Worm (Caenorhabditis elegans) whole organism, young adult: Measurements from ENCODE around the gene F42A10.5.

Experiments used
- C17E4.6 ChIP-seq: fragments of 200-800 bp; sonication (Bioruptor generic); IDR thresholded peaks from 2 replicates; pipeline ENCODE4 v1.3.6; 2022; ENCODE audit warnings: missing genetic modification reagents, missing genetic modification characterization, missing compliant biosample characterization
- D2030.7 ChIP-seq: fragments of 200-800 bp; sonication (Bioruptor generic); IDR thresholded peaks from 2 replicates; pipeline ENCODE4 v1.3.6; 2022; ENCODE audit warnings: missing genetic modification reagents, missing genetic modification characterization, missing compliant biosample characterization
- F33H1.4 ChIP-seq: fragments of 200-800 bp; sonication (Bioruptor generic); IDR thresholded peaks from 2 replicates; pipeline ENCODE4 v1.3.6; 2022; ENCODE audit warnings: missing genetic modification reagents, missing genetic modification characterization, missing compliant biosample characterization
- F37B4.10 ChIP-seq: fragments of 200-800 bp; sonication (Bioruptor generic); IDR thresholded peaks from 2 replicates; pipeline ENCODE4 v1.3.6; 2022; ENCODE audit warnings: missing genetic modification characterization, missing compliant biosample characterization
- F39B2.1 ChIP-seq: fragments of 200-800 bp; sonication (Bioruptor generic); IDR thresholded peaks from 2 replicates; pipeline ENCODE4 v1.3.6; 2022; ENCODE audit warnings: missing genetic modification reagents, missing genetic modification characterization, missing compliant biosample characterization
- F52B5.7 ChIP-seq: sonication (generic microtip); optimal IDR thresholded peaks from 2 replicates; lab custom pipeline; 2016; ENCODE audit warnings: mild to moderate bottlenecking, missing genetic modification characterization, missing compliant biosample characterization
- F55B11.4 ChIP-seq: sonication (generic microtip); optimal IDR thresholded peaks from 2 replicates; lab custom pipeline; 2016; ENCODE audit warnings: missing compliant biosample characterization, missing genetic modification characterization, borderline replicate concordance; ENCODE audit not compliant: insufficient read depth
- F57A8.1 ChIP-seq: fragments of 200-800 bp; sonication (Bioruptor generic); optimal IDR thresholded peaks from 2 replicates; lab custom pipeline; 2018; ENCODE audit warnings: mild to moderate bottlenecking, missing genetic modification characterization, moderate library complexity, missing compliant biosample characterization
- F57C9.4 ChIP-seq: sonication (generic microtip); optimal IDR thresholded peaks from 2 replicates; lab custom pipeline; 2017; ENCODE audit warnings: mild to moderate bottlenecking, missing genetic modification characterization, missing compliant biosample characterization
- K11D2.4 ChIP-seq: fragments of 200-800 bp; sonication (Bioruptor generic); IDR thresholded peaks from 2 replicates; pipeline ENCODE4 v1.3.6; 2022; ENCODE audit warnings: missing genetic modification reagents, missing genetic modification characterization, missing compliant biosample characterization
- K12H6.12 ChIP-seq: fragments of 200-800 bp; sonication (Bioruptor generic); optimal IDR thresholded peaks from 2 replicates; lab custom pipeline; 2018; ENCODE audit warnings: mild to moderate bottlenecking, missing genetic modification characterization, missing compliant biosample characterization
- Y79H2A.3 ChIP-seq: fragments of 200-800 bp; sonication (Bioruptor generic); conservative IDR thresholded peaks from 2 replicates; pipeline ENCODE4 v1.3.6; 2022; ENCODE audit warnings: missing genetic modification reagents, missing genetic modification characterization, missing compliant biosample characterization
- akir-1 ChIP-seq: fragments of 200-800 bp; sonication (Bioruptor generic); optimal IDR thresholded peaks from 2 replicates; lab custom pipeline; 2018; ENCODE audit warnings: mild to moderate bottlenecking, missing genetic modification characterization, moderate library complexity, missing compliant biosample characterization
- ama-1 ChIP-seq, 3 experiments: fragments of 150-350 bp in 1 of 3; sonication (generic microtip) in 2 of 3; optimal IDR thresholded peaks; 2 replicates each; lab custom pipeline; 2014 to 2018; ENCODE audit warnings: missing biosample characterization in 2 of 3, missing genetic modification characterization in 2 of 3, missing genetic modification reagents in 2 of 3
- atf-7 ChIP-seq: sonication (generic microtip); optimal IDR thresholded peaks from 2 replicates; lab custom pipeline; 2017; ENCODE audit warnings: mild to moderate bottlenecking, missing genetic modification characterization, missing compliant biosample characterization
- cebp-2 ChIP-seq: fragments of 200-800 bp; sonication (Bioruptor generic); IDR thresholded peaks from 2 replicates; pipeline ENCODE4 v1.3.6; 2022; ENCODE audit warnings: missing genetic modification characterization, missing compliant biosample characterization
- ceh-40 ChIP-seq: fragments of 200-800 bp; sonication (Bioruptor generic); IDR thresholded peaks from 2 replicates; pipeline ENCODE4 v1.3.6; 2022; ENCODE audit warnings: missing genetic modification characterization, missing compliant biosample characterization
- ceh-58 ChIP-seq: fragments of 200-800 bp; sonication (Bioruptor generic); IDR thresholded peaks from 2 replicates; pipeline ENCODE4 v1.3.6; 2022; ENCODE audit warnings: missing genetic modification characterization, missing compliant biosample characterization
- ceh-91 ChIP-seq: fragments of 200-800 bp; sonication (Bioruptor generic); IDR thresholded peaks from 2 replicates; pipeline ENCODE4 v1.3.6; 2022; ENCODE audit warnings: missing genetic modification reagents, missing genetic modification characterization, missing compliant biosample characterization
- dox-1 ChIP-seq: fragments of 200-800 bp; sonication (Bioruptor generic); IDR thresholded peaks from 2 replicates; pipeline ENCODE4 v1.3.6; 2022; ENCODE audit warnings: missing genetic modification reagents, missing genetic modification characterization, missing compliant biosample characterization
- efl-1 ChIP-seq: fragments of 150-350 bp; optimal IDR thresholded peaks from 2 replicates; lab custom pipeline; 2014; ENCODE audit warnings: missing biosample characterization, missing genetic modification reagents, missing genetic modification characterization
- gei-17 ChIP-seq: fragments of 200-800 bp; sonication (Bioruptor generic); optimal IDR thresholded peaks from 2 replicates; lab custom pipeline; 2018; ENCODE audit warnings: mild to moderate bottlenecking, missing genetic modification characterization, missing compliant biosample characterization
- him-1 ChIP-seq: sonication (generic microtip); optimal IDR thresholded peaks from 2 replicates; lab custom pipeline; 2016; ENCODE audit warnings: missing genotype, missing genetic modification reagents, missing genetic modification characterization, missing compliant biosample characterization
- hmg-20 ChIP-seq: fragments of 200-800 bp; sonication (Bioruptor generic); IDR thresholded peaks from 2 replicates; pipeline ENCODE4 v1.3.6; 2022; ENCODE audit warnings: missing genetic modification reagents, missing genetic modification characterization, missing compliant biosample characterization
- let-607 ChIP-seq, 2 experiments: fragments of 200-800 bp in 1 of 2; sonication (Bioruptor generic) in 1 of 2; sonication (generic microtip) in 1 of 2; optimal IDR thresholded peaks; 2 replicates each; lab custom pipeline; 2016 to 2018; ENCODE audit warnings: mild to moderate bottlenecking in 2 of 2, missing compliant biosample characterization in 2 of 2, missing genetic modification characterization in 2 of 2, moderate library complexity in 2 of 2, missing genotype in 1 of 2
- lin-40 ChIP-seq: sonication (generic microtip); optimal IDR thresholded peaks from 2 replicates; lab custom pipeline; 2016; ENCODE audit warnings: missing genetic modification characterization, mild to moderate bottlenecking, missing compliant biosample characterization, missing genotype, missing genetic modification reagents
- lsy-27 ChIP-seq: sonication (generic microtip); optimal IDR thresholded peaks from 2 replicates; lab custom pipeline; 2017; ENCODE audit warnings: missing genetic modification characterization, mild to moderate bottlenecking, missing compliant biosample characterization, antibody characterized with exemption, missing genotype, borderline replicate concordance; ENCODE audit not compliant: insufficient read depth
- madf-10 ChIP-seq: sonication (generic microtip); optimal IDR thresholded peaks from 2 replicates; lab custom pipeline; 2016; ENCODE audit warnings: mild to moderate bottlenecking, missing genetic modification characterization, missing compliant biosample characterization
- mes-4 ChIP-seq: sonication (generic microtip); optimal IDR thresholded peaks from 2 replicates; lab custom pipeline; 2016; ENCODE audit warnings: missing genotype, missing genetic modification characterization, missing compliant biosample characterization
- mxl-1 ChIP-seq: sonication (generic microtip); optimal IDR thresholded peaks from 2 replicates; lab custom pipeline; 2016; ENCODE audit warnings: missing genetic modification characterization, missing compliant biosample characterization
- nfya-2 ChIP-seq: fragments of 200-800 bp; sonication (Bioruptor generic); IDR thresholded peaks from 2 replicates; pipeline ENCODE4 v1.3.6; 2022; ENCODE audit warnings: missing genetic modification reagents, missing genetic modification characterization, missing compliant biosample characterization
- nhr-179 ChIP-seq: sonication (generic microtip); optimal IDR thresholded peaks from 2 replicates; lab custom pipeline; 2016; ENCODE audit warnings: mild to moderate bottlenecking, missing genetic modification characterization, missing compliant biosample characterization
- nhr-27 ChIP-seq: fragments of 200-800 bp; sonication (Bioruptor generic); optimal IDR thresholded peaks from 2 replicates; lab custom pipeline; 2018; ENCODE audit warnings: mild to moderate bottlenecking, missing genetic modification characterization, moderate library complexity, missing compliant biosample characterization
- nhr-80 ChIP-seq: sonication (generic microtip); optimal IDR thresholded peaks from 2 replicates; lab custom pipeline; 2016; ENCODE audit warnings: missing genetic modification characterization, missing compliant biosample characterization
- rcor-1 ChIP-seq: fragments of 200-800 bp; sonication (Bioruptor generic); IDR thresholded peaks from 2 replicates; pipeline ENCODE4 v1.3.6; 2022; ENCODE audit warnings: missing genetic modification reagents, missing genetic modification characterization, missing compliant biosample characterization
- repo-1 ChIP-seq: sonication (generic microtip); optimal IDR thresholded peaks from 2 replicates; lab custom pipeline; 2017; ENCODE audit warnings: mild to moderate bottlenecking, missing genetic modification characterization, missing compliant biosample characterization
- sdz-38 ChIP-seq: sonication (generic microtip); optimal IDR thresholded peaks from 2 replicates; lab custom pipeline; 2016; ENCODE audit warnings: missing genotype, missing genetic modification characterization, missing compliant biosample characterization
- snpc-4 ChIP-seq, 5 experiments: fragments of 150-350 bp in 1 of 5; sonication (generic microtip) in 4 of 5; optimal IDR thresholded peaks; 2 replicates each; lab custom pipeline; 2014 to 2018; ENCODE audit warnings: missing genetic modification characterization in 5 of 5, missing biosample characterization in 3 of 5, antibody characterized with exemption in 2 of 5, mild to moderate bottlenecking in 2 of 5, missing compliant biosample characterization in 2 of 5, missing genotype in 2 of 5, moderate library complexity in 2 of 5, missing genetic modification reagents in 1 of 5
- tbp1 ChIP-seq: fragments of 200-800 bp; sonication (Bioruptor generic); optimal IDR thresholded peaks from 2 replicates; lab custom pipeline; 2018; ENCODE audit warnings: mild to moderate bottlenecking, missing genetic modification characterization, missing compliant biosample characterization
- tbx-9 ChIP-seq: sonication (generic microtip); optimal IDR thresholded peaks from 2 replicates; lab custom pipeline; 2016; ENCODE audit warnings: borderline replicate concordance, missing genetic modification characterization, inconsistent platforms, missing compliant biosample characterization
- unc-62 ChIP-seq: fragments of 150-350 bp; optimal IDR thresholded peaks from 2 replicates; lab custom pipeline; 2014; ENCODE audit warnings: missing biosample characterization, missing genetic modification reagents, missing genetic modification characterization
- zfh-2 ChIP-seq: fragments of 200-800 bp; sonication (Bioruptor generic); conservative IDR thresholded peaks from 2 replicates; pipeline ENCODE4 v1.3.6; 2022; ENCODE audit warnings: missing genetic modification reagents, missing genetic modification characterization, missing compliant biosample characterization
- ztf-22 ChIP-seq: fragments of 200-800 bp; sonication (Bioruptor generic); optimal IDR thresholded peaks from 2 replicates; lab custom pipeline; 2018; ENCODE audit warnings: mild to moderate bottlenecking, missing genetic modification characterization, moderate library complexity, missing compliant biosample characterization
- ztf-3 ChIP-seq: fragments of 200-800 bp; sonication (Bioruptor generic); optimal IDR thresholded peaks from 2 replicates; lab custom pipeline; 2018; ENCODE audit warnings: mild to moderate bottlenecking, missing genetic modification characterization, missing compliant biosample characterization

The F42A10.5 gene

ce11 chrIII:6207881-6208280 is 34.6 kb upstream of the F42A10.5 start, which contains the start of gene C23G10.2 (continued):
- TF ChIP-seq unc-62 (GFP tag; lab: Kevin White, UChicago) = no peak
- TF ChIP-seq atf-7 (tag; lab: Kevin White, UChicago) = peak; percentile 18
- no peak for TF ChIP-seq Y79H2A.3 (GFP tag; lab: Robert Waterston, UW)
- TF ChIP-seq sdz-38 (tag; lab: Kevin White, UChicago) = no peak
- TF ChIP-seq nfya-2 (GFP tag; lab: Robert Waterston, UW) = no peak
- TF ChIP-seq mes-4 = no peak
- TF ChIP-seq let-607 (tag; optimal IDR thresholded peaks at IDR 0.05; lab: Kevin White, UChicago) = no peak
- TF ChIP-seq F52B5.7 (tag; lab: Kevin White, UChicago) = no peak
- TF ChIP-seq tbx-9 (tag; lab: Kevin White, UChicago) = no peak
- TF ChIP-seq hmg-20 (GFP tag; lab: Robert Waterston, UW) = no peak
- no peak for TF ChIP-seq F55B11.4 (tag; lab: Kevin White, UChicago)
- TF ChIP-seq nhr-27 = no peak
- TF ChIP-seq ztf-3 (GFP tag; lab: Kevin White, UChicago) = no peak
- TF ChIP-seq nhr-179 (tag; lab: Kevin White, UChicago) = no peak
- no peak for TF ChIP-seq K11D2.4 (GFP tag; lab: Robert Waterston, UW)
- TF ChIP-seq lsy-27 (tag; lab: Kevin White, UChicago) = no peak
- TF ChIP-seq ztf-22 (GFP tag; lab: Kevin White, UChicago) = no peak
- TF ChIP-seq cebp-2 (GFP tag; lab: Robert Waterston, UW) = no peak
- peak; percentile 39 for TF ChIP-seq tbp1 (GFP tag; lab: Kevin White, UChicago)
- TF ChIP-seq lin-40 = no peak
- peak; percentile 75; the same call in 1 of the 2 replicates for TF ChIP-seq F39B2.1 (GFP tag; lab: Robert Waterston, UW)
- TF ChIP-seq snpc-4 (GFP tag; optimal IDR thresholded peaks at IDR 0.05; lab: Kevin White, UChicago) = no peak
- TF ChIP-seq snpc-4 (tag; optimal IDR thresholded peaks at IDR 0.05; lab: Kevin White, UChicago) = peak in 2 of 4 experiments; percentile 24
- peak; percentile 62 for TF ChIP-seq rcor-1 (GFP tag; lab: Robert Waterston, UW)
- no peak for TF ChIP-seq ceh-40 (GFP tag; lab: Robert Waterston, UW)
- no peak for TF ChIP-seq gei-17 (GFP tag; lab: Kevin White, UChicago)
- TF ChIP-seq F33H1.4 (GFP tag; lab: Robert Waterston, UW) = peak; percentile 32
- TF ChIP-seq F37B4.10 (GFP tag; lab: Robert Waterston, UW) = no peak
- TF ChIP-seq ceh-91 (GFP tag; lab: Robert Waterston, UW) = no peak
- TF ChIP-seq akir-1 (GFP tag; lab: Kevin White, UChicago) = no peak

- TF ChIP-seq F57C9.4 (tag; lab: Kevin White, UChicago) (no peak), ama-1 (optimal IDR thresholded peaks at IDR 0.05; lab: Kevin White, UChicago) (no peak), ama-1 (GFP tag; optimal IDR thresholded peaks at IDR 0.05; lab: Kevin White, UChicago) (no peak), nhr-179 (tag; lab: Kevin White, UChicago) (no peak), lsy-27 (tag; lab: Kevin White, UChicago) (no peak), K12H6.12 (tag; lab: Kevin White, UChicago) (no peak), F57A8.1 (no peak), zfh-2 (GFP tag; lab: Robert Waterston, UW) (peak; percentile 49), F55B11.4 (tag; lab: Kevin White, UChicago) (no peak), efl-1 (GFP tag; lab: Kevin White, UChicago) (no peak), C17E4.6 (GFP tag; lab: Robert Waterston, UW) (no peak), mxl-1 (tag; lab: Kevin White, UChicago) (no peak), repo-1 (tag; lab: Kevin White, UChicago) (no peak), D2030.7 (peak; percentile 18; the same call in 1 of the 2 replicates), ceh-58 (GFP tag; lab: Robert Waterston, UW) (0 out of 2 replicates have a peak, but pooled peaks have one; percentile 57), dox-1 (peak; percentile 56; the same call in 1 of the 2 replicates), nhr-80 (tag; lab: Kevin White, UChicago) (no peak), ceh-40 (GFP tag; lab: Robert Waterston, UW) (no peak), him-1 (tag; lab: Kevin White, UChicago) (no peak), F33H1.4 (GFP tag; lab: Robert Waterston, UW) (peak; percentile 26; the same call in 1 of the 2 replicates), madf-10 (tag; lab: Kevin White, UChicago) (no peak)
- TF ChIP-seq, all 124 proteins: peak for 5
These were observed 33.8 kb upstream of the F42A10.5 start for ce11 chrIII:6207046-6207445.
